Fruit fly (Drosophila melanogaster) whole organism, embryonic: ENCODE results near the gene CG13373.

ENCODE experiments used
- Atf-2 ChIP-seq: fragments of 200-800 bp; sonication (Bioruptor generic); optimal IDR thresholded peaks from 2 replicates; lab custom pipeline; 2016; ENCODE audit warnings: missing biosample characterization, missing genetic modification characterization
- CG10209 ChIP-seq: fragments of 200-800 bp; sonication (Bioruptor generic); optimal IDR thresholded peaks from 3 replicates; lab custom pipeline; 2017; ENCODE audit warnings: missing biosample characterization, mild to moderate bottlenecking, missing genetic modification characterization, missing genetic modification reagents
- CG10565 ChIP-seq: fragments of 200-800 bp; sonication (Bioruptor generic); optimal IDR thresholded peaks from 3 replicates; lab custom pipeline; 2016; ENCODE audit warnings: missing biosample characterization, mild to moderate bottlenecking, missing genetic modification characterization
- CG12659 ChIP-seq: fragments of 200-800 bp; sonication (Bioruptor generic); optimal IDR thresholded peaks from 3 replicates; lab custom pipeline; 2017; ENCODE audit warnings: mild to moderate bottlenecking, missing biosample characterization, missing genetic modification reagents, missing genetic modification characterization
- CG16815 ChIP-seq: fragments of 200-800 bp; sonication (Bioruptor generic); optimal IDR thresholded peaks from 3 replicates; lab custom pipeline; 2017; ENCODE audit warnings: missing biosample characterization, mild to moderate bottlenecking, missing genetic modification characterization
- CG16863 ChIP-seq: fragments of 200-800 bp; sonication (Bioruptor generic); optimal IDR thresholded peaks from 3 replicates; lab custom pipeline; 2016; ENCODE audit warnings: missing biosample characterization, missing genetic modification characterization
- CG17186 ChIP-seq: fragments of 200-800 bp; sonication (Bioruptor generic); optimal IDR thresholded peaks from 3 replicates; lab custom pipeline; 2017; ENCODE audit warnings: missing biosample characterization, missing genetic modification reagents, missing genetic modification characterization
- CG17385 ChIP-seq: fragments of 200-800 bp; sonication (Bioruptor generic); optimal IDR thresholded peaks from 3 replicates; lab custom pipeline; 2018; ENCODE audit warnings: missing biosample characterization, mild to moderate bottlenecking, missing genetic modification characterization
- CG2889 ChIP-seq: fragments of 200-800 bp; sonication (Bioruptor generic); IDR thresholded peaks from 3 replicates; pipeline ENCODE4 v1.3.6; 2022; ENCODE audit warnings: missing biosample characterization, missing genetic modification characterization
- CG3065 ChIP-seq: fragments of 200-800 bp; sonication (Bioruptor generic); optimal IDR thresholded peaks from 2 replicates; lab custom pipeline; 2016; ENCODE audit warnings: missing biosample characterization, missing genetic modification characterization
- CG3838 ChIP-seq: fragments of 200-800 bp; sonication (Bioruptor generic); optimal IDR thresholded peaks from 3 replicates; lab custom pipeline; 2016; ENCODE audit warnings: missing biosample characterization, missing genetic modification characterization
- CG7556 ChIP-seq: fragments of 200-800 bp; sonication (Bioruptor generic); optimal IDR thresholded peaks from 2 replicates; lab custom pipeline; 2017; ENCODE audit warnings: missing biosample characterization, mild to moderate bottlenecking, missing genetic modification characterization
- CG7963 ChIP-seq: fragments of 200-800 bp; sonication (Bioruptor generic); IDR thresholded peaks from 3 replicates; pipeline ENCODE4 v1.3.6; 2022; ENCODE audit warnings: missing biosample characterization, missing genetic modification characterization; ENCODE audit not compliant: partially characterized antibody
- CG8388 ChIP-seq: fragments of 200-800 bp; sonication (Bioruptor generic); optimal IDR thresholded peaks from 2 replicates; lab custom pipeline; 2019; ENCODE audit warnings: missing biosample characterization, mild to moderate bottlenecking, missing genetic modification characterization, moderate library complexity
- CG9437 ChIP-seq: fragments of 200-800 bp; sonication (Bioruptor generic); optimal IDR thresholded peaks from 2 replicates; lab custom pipeline; 2018; ENCODE audit warnings: missing biosample characterization, mild to moderate bottlenecking, missing genetic modification characterization
- CrebB ChIP-seq: fragments of 200-800 bp; sonication (Bioruptor generic); optimal IDR thresholded peaks from 3 replicates; lab custom pipeline; 2018; ENCODE audit warnings: missing biosample characterization, mild to moderate bottlenecking, missing genetic modification characterization
- Dfd ChIP-seq, 2 experiments: fragments of >200 bp; optimal IDR thresholded peaks; 2 replicates each; lab custom pipeline; 2017; ENCODE audit warnings: missing biosample characterization in 2 of 2, missing genetic modification characterization in 2 of 2
- Dll ChIP-seq: fragments of 200-800 bp; sonication (Bioruptor generic); IDR thresholded peaks from 4 replicates; pipeline ENCODE4 v1.3.6; 2022; ENCODE audit warnings: missing biosample characterization, missing genetic modification characterization; ENCODE audit not compliant: partially characterized antibody
- Drgx ChIP-seq: fragments of 200-800 bp; sonication (Bioruptor generic); IDR thresholded peaks from 2 replicates; pipeline ENCODE4 v1.3.6; 2022; ENCODE audit warnings: missing biosample characterization, missing genetic modification characterization
- E2f1 ChIP-seq: fragments of 200-800 bp; sonication (Bioruptor generic); IDR thresholded peaks from 2 replicates; pipeline ENCODE4 v1.3.6; 2022; ENCODE audit warnings: missing biosample characterization, missing genetic modification characterization
- H2.0 ChIP-seq: fragments of 200-800 bp; sonication (Bioruptor generic); IDR thresholded peaks from 2 replicates; pipeline ENCODE4 v1.3.6; 2022; ENCODE audit warnings: missing biosample characterization, missing genetic modification characterization
- HmgD ChIP-seq: fragments of 200-800 bp; sonication (Bioruptor generic); optimal IDR thresholded peaks from 3 replicates; lab custom pipeline; 2016; ENCODE audit warnings: missing biosample characterization, missing genetic modification characterization
- Hsf ChIP-seq: fragments of 200-800 bp; sonication (Bioruptor generic); optimal IDR thresholded peaks from 3 replicates; lab custom pipeline; 2016; ENCODE audit warnings: missing biosample characterization, missing genetic modification characterization
- Jarid2 ChIP-seq: fragments of 200-800 bp; sonication (Bioruptor generic); optimal IDR thresholded peaks from 3 replicates; lab custom pipeline; 2017; ENCODE audit warnings: mild to moderate bottlenecking, missing biosample characterization, missing genetic modification reagents, missing genetic modification characterization
- MESR4 ChIP-seq: fragments of 200-800 bp; sonication (Bioruptor generic); optimal IDR thresholded peaks from 2 replicates; lab custom pipeline; 2018; ENCODE audit warnings: missing biosample characterization, mild to moderate bottlenecking, missing genetic modification characterization, moderate library complexity
- Mrtf ChIP-seq: fragments of 200-800 bp; sonication (Bioruptor generic); IDR thresholded peaks from 3 replicates; pipeline ENCODE4 v1.3.6; 2022; ENCODE audit warnings: missing biosample characterization, missing genetic modification characterization
- NC2β ChIP-seq: fragments of 200-800 bp; sonication (Bioruptor generic); optimal IDR thresholded peaks from 2 replicates; lab custom pipeline; 2016; ENCODE audit warnings: missing biosample characterization, missing genetic modification characterization
- PHDP ChIP-seq: fragments of 200-800 bp; sonication (Bioruptor generic); optimal IDR thresholded peaks from 3 replicates; lab custom pipeline; 2018; ENCODE audit warnings: missing biosample characterization, mild to moderate bottlenecking, missing genetic modification characterization, moderate library complexity
- Side ChIP-seq: fragments of 200-800 bp; sonication (Bioruptor generic); optimal IDR thresholded peaks from 2 replicates; lab custom pipeline; 2016; ENCODE audit warnings: missing biosample characterization, missing genetic modification characterization
- TFAM ChIP-seq: fragments of 200-800 bp; sonication (Bioruptor generic); optimal IDR thresholded peaks from 2 replicates; lab custom pipeline; 2017; ENCODE audit warnings: missing biosample characterization, missing genetic modification characterization, inconsistent platforms
- Tbp ChIP-seq: fragments of >200 bp; optimal IDR thresholded peaks from 2 replicates; lab custom pipeline; 2018; ENCODE audit warnings: missing biosample characterization, missing genetic modification characterization
- al ChIP-seq: fragments of 200-800 bp; sonication (Bioruptor generic); IDR thresholded peaks from 2 replicates; pipeline ENCODE4 v1.3.6; 2022; ENCODE audit warnings: missing biosample characterization, missing genetic modification characterization
- ase ChIP-seq: fragments of 200-800 bp; sonication (Bioruptor generic); IDR thresholded peaks from 3 replicates; pipeline ENCODE4 v1.3.6; 2022; ENCODE audit warnings: missing biosample characterization, missing genetic modification characterization
- ash1 ChIP-seq: fragments of 200-800 bp; sonication (Bioruptor generic); optimal IDR thresholded peaks from 2 replicates; lab custom pipeline; 2018; ENCODE audit warnings: missing biosample characterization, mild to moderate bottlenecking, missing genetic modification characterization
- lilli ChIP-seq: fragments of 200-800 bp; sonication (Bioruptor generic); optimal IDR thresholded peaks from 3 replicates; lab custom pipeline; 2016; ENCODE audit warnings: missing biosample characterization, missing genetic modification characterization
- lmd ChIP-seq: fragments of 200-800 bp; sonication (Bioruptor generic); IDR thresholded peaks from 2 replicates; pipeline ENCODE4 v1.3.6; 2022; ENCODE audit warnings: missing biosample characterization, missing genetic modification characterization
- luna ChIP-seq: fragments of 200-800 bp; sonication (Bioruptor generic); optimal IDR thresholded peaks from 2 replicates; lab custom pipeline; 2016; ENCODE audit warnings: missing biosample characterization, missing genetic modification characterization
- maf-S ChIP-seq: fragments of 200-800 bp; sonication (Bioruptor generic); optimal IDR thresholded peaks from 2 replicates; lab custom pipeline; 2016; ENCODE audit warnings: missing biosample characterization, missing genetic modification characterization
- mirr ChIP-seq: fragments of 200-800 bp; sonication (Bioruptor generic); optimal IDR thresholded peaks from 3 replicates; lab custom pipeline; 2018; ENCODE audit warnings: missing biosample characterization, mild to moderate bottlenecking, missing genetic modification characterization
- odd ChIP-seq: fragments of 200-800 bp; sonication (Bioruptor generic); optimal IDR thresholded peaks from 2 replicates; lab custom pipeline; 2017; ENCODE audit warnings: missing biosample characterization, mild to moderate bottlenecking, missing genetic modification characterization
- pho ChIP-seq: fragments of 200-800 bp; sonication (Bioruptor generic); optimal IDR thresholded peaks from 2 replicates; lab custom pipeline; 2016; ENCODE audit warnings: missing biosample characterization, missing genetic modification characterization
- psq ChIP-seq: fragments of 200-800 bp; sonication (Bioruptor generic); optimal IDR thresholded peaks from 2 replicates; lab custom pipeline; 2017; ENCODE audit warnings: missing biosample characterization, missing genetic modification characterization
- pum ChIP-seq: fragments of 200-800 bp; sonication (Bioruptor generic); optimal IDR thresholded peaks from 2 replicates; lab custom pipeline; 2016; ENCODE audit warnings: missing biosample characterization, missing genetic modification characterization
- row ChIP-seq: fragments of 200-800 bp; sonication (Bioruptor generic); IDR thresholded peaks from 3 replicates; pipeline ENCODE4 v1.3.6; 2022; ENCODE audit warnings: missing biosample characterization, missing genetic modification characterization
- sd ChIP-seq: fragments of 200-800 bp; sonication (Bioruptor generic); optimal IDR thresholded peaks from 3 replicates; lab custom pipeline; 2018; ENCODE audit warnings: missing biosample characterization, mild to moderate bottlenecking, missing genetic modification characterization, moderate library complexity
- tll ChIP-seq, 2 experiments: fragments of 200-800 bp in 1 of 2; fragments of >200 bp in 1 of 2; sonication (Bioruptor generic) in 1 of 2; optimal IDR thresholded peaks; 2 replicates each; lab custom pipeline; 2017 to 2019; ENCODE audit warnings: missing biosample characterization in 2 of 2, missing genetic modification characterization in 2 of 2, mild to moderate bottlenecking in 1 of 2, moderate library complexity in 1 of 2
- tna ChIP-seq: fragments of 200-800 bp; sonication (Bioruptor generic); IDR thresholded peaks from 2 replicates; pipeline ENCODE4 v1.3.6; 2022; ENCODE audit warnings: missing biosample characterization, missing genetic modification characterization; ENCODE audit not compliant: partially characterized antibody
- yki ChIP-seq: fragments of >200 bp; optimal IDR thresholded peaks from 3 replicates; lab custom pipeline; 2018
- zen ChIP-seq: fragments of 200-800 bp; sonication (Bioruptor generic); optimal IDR thresholded peaks from 3 replicates; lab custom pipeline; 2018; ENCODE audit warnings: missing biosample characterization, mild to moderate bottlenecking, missing genetic modification characterization, moderate library complexity

Gene CG13373

dm6 chrX:493445-494190 is 16.8 kb downstream of the CG13373 start, which contains the start of gene CG17896 (continued):
- TF ChIP-seq pho: peak; percentile 99
- peak; percentile 97 for TF ChIP-seq Mrtf
- peak; percentile 99 for TF ChIP-seq row (GFP tag; lab: Robert Waterston, UW)
- TF ChIP-seq CG7963 (GFP tag; lab: Robert Waterston, UW): no peak
- TF ChIP-seq CG2889 (GFP tag; lab: Robert Waterston, UW): peak; percentile 98
- TF ChIP-seq mirr (GFP tag; lab: Kevin White, UChicago): peak; percentile 98
- TF ChIP-seq zen: peak; percentile 91
- peak; percentile 99 for TF ChIP-seq ase (GFP tag; lab: Robert Waterston, UW)
- TF ChIP-seq CG7556 (GFP tag; lab: Kevin White, UChicago): peak; percentile 96
- no peak for TF ChIP-seq Tbp (GFP tag; lab: Kevin White, UChicago)
- peak; percentile 99 for TF ChIP-seq lilli (GFP tag; lab: Kevin White, UChicago)
- TF ChIP-seq CG8388 (GFP tag; lab: Kevin White, UChicago): peak; percentile 91
- peak; percentile 97 for TF ChIP-seq CG16863
- TF ChIP-seq odd (GFP tag; lab: Kevin White, UChicago): peak; percentile 92
- TF ChIP-seq Dll (GFP tag; lab: Robert Waterston, UW): no peak
- TF ChIP-seq E2f1 (GFP tag; lab: Robert Waterston, UW): peak; percentile 98
- peak; percentile 98 for TF ChIP-seq pum (GFP tag; lab: Kevin White, UChicago)
- peak; percentile 96 for TF ChIP-seq NC2β (GFP tag; lab: Kevin White, UChicago)
- TF ChIP-seq sd (tag; lab: Kevin White, UChicago): peak; percentile 95
- TF ChIP-seq al: peak; percentile 99
- peak; percentile 96 for TF ChIP-seq CG16815 (GFP tag; lab: Kevin White, UChicago)
- peak; percentile 98 for TF ChIP-seq CG10209 (GFP tag; lab: Kevin White, UChicago)
- peak; percentile 98 for TF ChIP-seq CG12659 (GFP tag; lab: Kevin White, UChicago)
- TF ChIP-seq CG17385: peak; percentile 95
- TF ChIP-seq PHDP (tag; lab: Kevin White, UChicago): peak; percentile 98
- peak; percentile 99 for TF ChIP-seq Hsf (GFP tag; lab: Kevin White, UChicago)
- TF ChIP-seq ash1 (GFP tag; lab: Kevin White, UChicago): peak; percentile 93
- peak; percentile 98 for TF ChIP-seq maf-S (GFP tag; lab: Kevin White, UChicago)
- peak; percentile 98 for TF ChIP-seq luna
- peak; percentile 81 for TF ChIP-seq CG10565
- TF ChIP-seq Jarid2 (GFP tag; lab: Kevin White, UChicago): peak; percentile 83
- peak; percentile 99 for TF ChIP-seq CrebB
- peak; percentile 89 for TF ChIP-seq CG9437 (GFP tag; lab: Kevin White, UChicago)
- peak; percentile 75 for TF ChIP-seq CG17186 (GFP tag; lab: Kevin White, UChicago)
- TF ChIP-seq Side (GFP tag; lab: Kevin White, UChicago): peak; percentile 98
- TF ChIP-seq CG3065 (GFP tag; lab: Kevin White, UChicago): peak; percentile 93
- TF ChIP-seq CG3838 (GFP tag; lab: Kevin White, UChicago): peak; percentile 95
- TF ChIP-seq psq (GFP tag; lab: Kevin White, UChicago): peak; percentile 84
- TF ChIP-seq Drgx (GFP tag; lab: Robert Waterston, UW): peak; percentile 99
- TF ChIP-seq tna: no peak
- TF ChIP-seq H2.0: peak; percentile 97
- peak; percentile 98 for TF ChIP-seq HmgD (GFP tag; lab: Kevin White, UChicago)
- TF ChIP-seq MESR4 (GFP tag; lab: Kevin White, UChicago): peak; percentile 61
- peak; percentile 99 for TF ChIP-seq lmd (GFP tag; lab: Robert Waterston, UW)
- TF ChIP-seq tll (GFP tag; optimal IDR thresholded peaks at IDR 0.05; lab: Kevin White, UChicago): no peak
- no peak for TF ChIP-seq yki (lab: Kevin White, UChicago)
- peak; percentile 98 for TF ChIP-seq Atf-2 (GFP tag; lab: Kevin White, UChicago)
- peak; percentile 76 for TF ChIP-seq TFAM (GFP tag; lab: Kevin White, UChicago)
- no peak for TF ChIP-seq Dfd (GFP tag; optimal IDR thresholded peaks at IDR 0.05; lab: Kevin White, UChicago)
